Worm (Caenorhabditis elegans): ENCODE measurements around the gene T05G5.4.
A peak's percentile ranks its signal among the peaks of the same experiment; 100 is the strongest.

T05G5.4 gene

DNA sequence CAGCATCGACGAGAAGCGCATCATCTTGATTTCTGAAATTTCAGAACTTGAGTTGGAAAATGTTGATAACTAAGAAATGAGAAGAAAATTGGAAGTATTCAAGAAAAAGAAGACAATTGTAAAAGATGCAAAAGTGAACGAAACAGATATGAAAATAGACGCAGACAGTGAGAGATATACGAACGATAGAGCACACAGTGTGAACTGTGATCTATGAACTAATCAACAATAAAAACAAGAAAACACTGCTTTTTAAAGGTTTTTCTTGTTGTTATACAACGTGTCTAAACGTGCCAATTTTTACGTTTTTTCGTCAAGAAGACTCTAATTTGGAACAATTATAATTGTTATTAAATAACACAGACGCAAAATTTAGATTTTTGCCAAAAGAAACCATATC lies 4.1 kb downstream of the T05G5.4 start, which contains the start of gene ech-6 (continued):
- TF ChIP-seq snpc-4 (tag; optimal IDR thresholded peaks at IDR 0.05): no peak
- TF ChIP-seq madf-9 (GFP tag; conservative IDR thresholded peaks at IDR 0.05): no peak
- no peak for TF ChIP-seq zip-11 (GFP tag; IDR thresholded peaks at IDR 0.05)
- TF ChIP-seq aly-2 (tag; optimal IDR thresholded peaks at IDR 0.05): no peak
- no peak for TF ChIP-seq fkh-10 (GFP tag; optimal IDR thresholded peaks at IDR 0.05)
- no peak for TF ChIP-seq ceh-82 (tag; optimal IDR thresholded peaks at IDR 0.05)
- TF ChIP-seq F10B5.3 (tag; optimal IDR thresholded peaks at IDR 0.05): no peak
- TF ChIP-seq hlh-30 (tag; optimal IDR thresholded peaks at IDR 0.05; ENCODE audit: insufficient read depth): peak; percentile 5
- peak; percentile 8 for TF ChIP-seq mep-1 (tag; optimal IDR thresholded peaks at IDR 0.05)
- no peak for TF ChIP-seq rbr-2 (tag; optimal IDR thresholded peaks at IDR 0.05)
- TF ChIP-seq nhr-102 (tag; optimal IDR thresholded peaks at IDR 0.05): peak; percentile 45
- TF ChIP-seq nhr-48 (tag; optimal IDR thresholded peaks at IDR 0.05): peak; percentile 11
- TF ChIP-seq set-16 (GFP tag; IDR thresholded peaks at IDR 0.05): no peak
- no peak for TF ChIP-seq dmd-8 (GFP tag; IDR thresholded peaks at IDR 0.05)
- TF ChIP-seq T20F7.1 (GFP tag; optimal IDR thresholded peaks at IDR 0.05): no peak
- TF ChIP-seq Y75B8A.6 (GFP tag; IDR thresholded peaks at IDR 0.05): no peak
- TF ChIP-seq nhr-42 (GFP tag; IDR thresholded peaks at IDR 0.05): no peak
- no peak for TF ChIP-seq dmd-9 (GFP tag; IDR thresholded peaks at IDR 0.05)
- no peak for TF ChIP-seq spr-1 (tag; optimal IDR thresholded peaks at IDR 0.05)
- no peak for TF ChIP-seq nhr-41 (GFP tag; IDR thresholded peaks at IDR 0.05)
- no peak for TF ChIP-seq mxl-3 (GFP tag; optimal IDR thresholded peaks at IDR 0.05)
- no peak for TF ChIP-seq pha-4 (GFP tag; IDR thresholded peaks at IDR 0.05)
- no peak for TF ChIP-seq pha-4 (tag; optimal IDR thresholded peaks at IDR 0.05)
- no peak for TF ChIP-seq lin-15B (tag; optimal IDR thresholded peaks at IDR 0.05)
- no peak for TF ChIP-seq ceh-62 (tag; optimal IDR thresholded peaks at IDR 0.05)
- TF ChIP-seq hif-1 (tag; optimal IDR thresholded peaks at IDR 0.05): peak in 1 of 2 experiments; percentile 42
- no peak for TF ChIP-seq unc-39 (tag; optimal IDR thresholded peaks at IDR 0.05)
- TF ChIP-seq skn-1 (tag; optimal IDR thresholded peaks at IDR 0.05): no peak
- TF ChIP-seq ceh-44 (GFP tag; IDR thresholded peaks at IDR 0.05): no peak
- no peak for TF ChIP-seq ceh-28 (tag; optimal IDR thresholded peaks at IDR 0.05)

DNA sequence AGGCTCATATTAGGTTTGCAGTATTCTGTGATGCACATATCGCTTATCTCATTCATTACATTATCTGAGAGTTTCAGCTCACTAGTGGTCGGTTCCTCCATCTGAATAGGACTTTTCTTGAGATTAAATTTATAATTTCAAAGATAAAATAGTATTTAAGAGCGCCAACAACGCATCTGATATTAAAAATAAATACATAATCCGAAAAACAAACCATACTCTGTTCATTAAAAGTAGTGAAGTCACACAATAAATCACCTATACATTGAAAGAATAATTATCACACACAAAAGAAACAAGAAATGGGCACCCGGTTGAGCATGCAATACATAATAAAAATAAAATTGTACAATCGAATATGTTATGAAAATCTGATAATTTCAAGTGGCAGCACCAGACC lies 8.7 kb downstream of the T05G5.4 start, which contains the start of gene vps-53:
vps-53 (minus strand) TSS at position 101 of the 400 bp plus-strand sequence.
- TF ChIP-seq snpc-1.2 (GFP tag; IDR thresholded peaks at IDR 0.05): no peak
- TF ChIP-seq zfp-3 (GFP tag; conservative IDR thresholded peaks at IDR 0.05): no peak
- no peak for TF ChIP-seq pha-4 (GFP tag; IDR thresholded peaks at IDR 0.05)
- TF ChIP-seq pha-4 (tag; optimal IDR thresholded peaks at IDR 0.05): no peak
- no peak for TF ChIP-seq dve-1 (tag; optimal IDR thresholded peaks at IDR 0.05; ENCODE audit: insufficient read depth)
- no peak for TF ChIP-seq Y48G9A.11 (GFP tag; IDR thresholded peaks at IDR 0.05)
- no peak for TF ChIP-seq ceh-82 (tag; optimal IDR thresholded peaks at IDR 0.05)
- no peak for TF ChIP-seq lin-29 (GFP tag; IDR thresholded peaks at IDR 0.05)
- TF ChIP-seq nhr-42 (GFP tag; IDR thresholded peaks at IDR 0.05): no peak
- no peak for TF ChIP-seq fos-1 (tag; optimal IDR thresholded peaks at IDR 0.05)
- TF ChIP-seq rbr-2 (tag; optimal IDR thresholded peaks at IDR 0.05): no peak
- no peak for TF ChIP-seq ceh-32 (tag; optimal IDR thresholded peaks at IDR 0.05; ENCODE audit: poor library complexity)
- TF ChIP-seq nhr-6 (tag; optimal IDR thresholded peaks at IDR 0.05): no peak
- TF ChIP-seq fkh-10 (GFP tag; optimal IDR thresholded peaks at IDR 0.05): no peak
- no peak for TF ChIP-seq skn-1 (tag; optimal IDR thresholded peaks at IDR 0.05)
- no peak for TF ChIP-seq lim-7 (GFP tag; IDR thresholded peaks at IDR 0.05)
- no peak for TF ChIP-seq vab-7 (GFP tag; IDR thresholded peaks at IDR 0.05)
- no peak for TF ChIP-seq T20F7.1 (GFP tag; optimal IDR thresholded peaks at IDR 0.05)
- no peak for TF ChIP-seq ztf-11 (tag; optimal IDR thresholded peaks at IDR 0.05)
- TF ChIP-seq lin-38 (GFP tag; IDR thresholded peaks at IDR 0.05): no peak
